Fruit fly (Drosophila melanogaster) whole organism, embryonic: Measurements from ENCODE around the gene Pbp45.

Experiments used
- Ada2b ChIP-seq: fragments of 200-800 bp; sonication (Bioruptor generic); IDR thresholded peaks from 2 replicates; pipeline ENCODE4 v1.3.6; 2022; ENCODE audit warnings: missing biosample characterization, missing genetic modification characterization
- C15 ChIP-seq: fragments of 200-800 bp; sonication (Bioruptor generic); IDR thresholded peaks from 3 replicates; pipeline ENCODE4 v1.3.6; 2022; ENCODE audit warnings: missing biosample characterization, missing genetic modification characterization
- CG10565 ChIP-seq: fragments of 200-800 bp; sonication (Bioruptor generic); optimal IDR thresholded peaks from 3 replicates; lab custom pipeline; 2016; ENCODE audit warnings: missing biosample characterization, mild to moderate bottlenecking, missing genetic modification characterization
- CG11093 ChIP-seq: fragments of 200-800 bp; sonication (Bioruptor generic); IDR thresholded peaks from 3 replicates; pipeline ENCODE4 v1.3.6; 2022; ENCODE audit warnings: missing biosample characterization, missing genetic modification characterization
- CG1233 ChIP-seq: fragments of 200-800 bp; sonication (Bioruptor generic); optimal IDR thresholded peaks from 4 replicates; lab custom pipeline; 2018; ENCODE audit warnings: missing biosample characterization, mild to moderate bottlenecking, missing genetic modification characterization
- CG13424 ChIP-seq: fragments of 200-800 bp; sonication (Bioruptor generic); optimal IDR thresholded peaks from 2 replicates; lab custom pipeline; 2019; ENCODE audit warnings: missing biosample characterization, mild to moderate bottlenecking, missing genetic modification characterization, moderate library complexity
- CG14050 ChIP-seq: fragments of 200-800 bp; sonication (Bioruptor generic); IDR thresholded peaks from 3 replicates; pipeline ENCODE4 v1.3.6; 2022; ENCODE audit warnings: missing biosample characterization, missing genetic modification characterization
- CG17829 ChIP-seq: fragments of 200-800 bp; optimal IDR thresholded peaks from 2 replicates; lab custom pipeline; 2019; ENCODE audit warnings: missing biosample characterization, mild to moderate bottlenecking, missing genetic modification characterization, moderate library complexity
- CG2129 ChIP-seq: fragments of 200-800 bp; sonication (Bioruptor generic); IDR thresholded peaks from 2 replicates; pipeline ENCODE4 v1.3.6; 2022; ENCODE audit warnings: missing biosample characterization, missing genetic modification characterization; ENCODE audit not compliant: partially characterized antibody
- CG2889 ChIP-seq: fragments of 200-800 bp; sonication (Bioruptor generic); IDR thresholded peaks from 3 replicates; pipeline ENCODE4 v1.3.6; 2022; ENCODE audit warnings: missing biosample characterization, missing genetic modification characterization
- CG3065 ChIP-seq: fragments of 200-800 bp; sonication (Bioruptor generic); optimal IDR thresholded peaks from 2 replicates; lab custom pipeline; 2016; ENCODE audit warnings: missing biosample characterization, missing genetic modification characterization
- CG31224 ChIP-seq: fragments of 200-800 bp; sonication (Bioruptor generic); IDR thresholded peaks from 2 replicates; pipeline ENCODE4 v1.3.6; 2022; ENCODE audit warnings: missing biosample characterization, missing genetic modification characterization
- CG31365 ChIP-seq: fragments of 200-800 bp; sonication (Bioruptor generic); optimal IDR thresholded peaks from 2 replicates; lab custom pipeline; 2018; ENCODE audit warnings: missing biosample characterization, mild to moderate bottlenecking, missing genetic modification characterization
- CG4424 ChIP-seq: fragments of 200-800 bp; sonication (Bioruptor generic); optimal IDR thresholded peaks from 3 replicates; lab custom pipeline; 2016; ENCODE audit warnings: missing biosample characterization, missing genetic modification characterization
- CG5245 ChIP-seq: fragments of 200-800 bp; sonication (Bioruptor generic); optimal IDR thresholded peaks from 3 replicates; lab custom pipeline; 2016; ENCODE audit warnings: missing biosample characterization, missing genetic modification characterization
- CG5953 ChIP-seq: fragments of 200-800 bp; sonication (Bioruptor generic); IDR thresholded peaks from 2 replicates; pipeline ENCODE4 v1.3.6; 2022; ENCODE audit warnings: missing biosample characterization, missing genetic modification characterization
- CG6175 ChIP-seq: fragments of 200-800 bp; sonication (Bioruptor generic); IDR thresholded peaks from 3 replicates; pipeline ENCODE4 v1.3.6; 2022; ENCODE audit warnings: missing biosample characterization, missing genetic modification characterization
- CG6254 ChIP-seq: fragments of 200-800 bp; sonication (Bioruptor generic); optimal IDR thresholded peaks from 3 replicates; lab custom pipeline; 2017; ENCODE audit warnings: mild to moderate bottlenecking, missing biosample characterization, missing genetic modification reagents, missing genetic modification characterization
- CG6272 ChIP-seq: fragments of 200-800 bp; sonication (Bioruptor generic); IDR thresholded peaks from 2 replicates; pipeline ENCODE4 v1.3.6; 2022; ENCODE audit warnings: missing biosample characterization, missing genetic modification characterization
- CG7987 ChIP-seq: fragments of 200-800 bp; sonication (Bioruptor generic); optimal IDR thresholded peaks from 2 replicates; lab custom pipeline; 2018; ENCODE audit warnings: missing biosample characterization, mild to moderate bottlenecking, missing genetic modification characterization, moderate library complexity
- CG8944 ChIP-seq: fragments of 200-800 bp; sonication (Bioruptor generic); optimal IDR thresholded peaks from 3 replicates; lab custom pipeline; 2016; ENCODE audit warnings: missing biosample characterization, missing genetic modification characterization
- CG9817 ChIP-seq: fragments of 200-800 bp; sonication (Bioruptor generic); optimal IDR thresholded peaks from 2 replicates; lab custom pipeline; 2018; ENCODE audit warnings: missing biosample characterization, mild to moderate bottlenecking, missing genetic modification characterization, moderate library complexity
- CG9876 ChIP-seq: fragments of 200-800 bp; sonication (Bioruptor generic); optimal IDR thresholded peaks from 2 replicates; lab custom pipeline; 2016; ENCODE audit warnings: missing biosample characterization, missing genetic modification characterization
- Camta ChIP-seq: fragments of 200-800 bp; sonication (Bioruptor generic); optimal IDR thresholded peaks from 2 replicates; lab custom pipeline; 2016; ENCODE audit warnings: missing biosample characterization, missing genetic modification characterization
- Deaf1 ChIP-seq: fragments of 200-800 bp; optimal IDR thresholded peaks from 3 replicates; lab custom pipeline; 2019; ENCODE audit warnings: missing biosample characterization, mild to moderate bottlenecking, missing genetic modification characterization, moderate library complexity
- Dfd ChIP-seq, 2 experiments: fragments of >200 bp; optimal IDR thresholded peaks; 2 replicates each; lab custom pipeline; 2017; ENCODE audit warnings: missing biosample characterization in 2 of 2, missing genetic modification characterization in 2 of 2
- Elba2 ChIP-seq: fragments of 200-800 bp; sonication (Bioruptor generic); optimal IDR thresholded peaks from 3 replicates; lab custom pipeline; 2016; ENCODE audit warnings: missing biosample characterization, missing genetic modification characterization
- Fer3 ChIP-seq: fragments of 200-800 bp; sonication (Bioruptor generic); optimal IDR thresholded peaks from 2 replicates; lab custom pipeline; 2018; ENCODE audit warnings: missing biosample characterization, mild to moderate bottlenecking, missing genetic modification characterization, moderate library complexity
- HHEX ChIP-seq: fragments of 200-800 bp; sonication (Bioruptor generic); optimal IDR thresholded peaks from 3 replicates; lab custom pipeline; 2017; ENCODE audit warnings: missing biosample characterization, mild to moderate bottlenecking, missing genetic modification characterization, missing genetic modification reagents
- HmgZ ChIP-seq: fragments of 200-800 bp; sonication (Bioruptor generic); optimal IDR thresholded peaks from 2 replicates; lab custom pipeline; 2018; ENCODE audit warnings: missing biosample characterization, mild to moderate bottlenecking, missing genetic modification characterization
- Hmx ChIP-seq: fragments of 200-800 bp; sonication (Bioruptor generic); optimal IDR thresholded peaks from 2 replicates; lab custom pipeline; 2016; ENCODE audit warnings: missing biosample characterization, missing genetic modification characterization
- Lhr ChIP-seq: fragments of 200-800 bp; sonication (Bioruptor generic); optimal IDR thresholded peaks from 3 replicates; lab custom pipeline; 2017; ENCODE audit warnings: mild to moderate bottlenecking, missing biosample characterization, missing genetic modification reagents, missing genetic modification characterization
- NC2β ChIP-seq: fragments of 200-800 bp; sonication (Bioruptor generic); optimal IDR thresholded peaks from 2 replicates; lab custom pipeline; 2016; ENCODE audit warnings: missing biosample characterization, missing genetic modification characterization
- Nf-YA ChIP-seq: fragments of 200-800 bp; sonication (Bioruptor generic); IDR thresholded peaks from 2 replicates; pipeline ENCODE4 v1.3.6; 2022; ENCODE audit warnings: missing biosample characterization, missing genetic modification characterization
- Nf-YC ChIP-seq: fragments of 200-800 bp; optimal IDR thresholded peaks from 3 replicates; lab custom pipeline; 2019; ENCODE audit warnings: missing biosample characterization, mild to moderate bottlenecking, missing genetic modification characterization, moderate library complexity
- amos ChIP-seq: fragments of 200-800 bp; sonication (Bioruptor generic); IDR thresholded peaks from 2 replicates; pipeline ENCODE4 v1.3.6; 2022; ENCODE audit warnings: missing biosample characterization, missing genetic modification characterization; ENCODE audit not compliant: partially characterized antibody
- chinmo ChIP-seq: fragments of 200-800 bp; sonication (Bioruptor generic); IDR thresholded peaks from 4 replicates; pipeline ENCODE4 v1.3.6; 2022; ENCODE audit warnings: missing biosample characterization, missing genetic modification characterization; ENCODE audit not compliant: partially characterized antibody
- danr ChIP-seq: fragments of 200-800 bp; sonication (Bioruptor generic); IDR thresholded peaks from 2 replicates; pipeline ENCODE4 v1.3.6; 2022; ENCODE audit warnings: missing biosample characterization, missing genetic modification characterization
- exex ChIP-seq: fragments of 200-800 bp; sonication (Bioruptor generic); optimal IDR thresholded peaks from 4 replicates; lab custom pipeline; 2018; ENCODE audit warnings: missing biosample characterization, mild to moderate bottlenecking, missing genetic modification characterization, moderate library complexity
- fu2 ChIP-seq: fragments of 200-800 bp; sonication (Bioruptor generic); optimal IDR thresholded peaks from 2 replicates; lab custom pipeline; 2016; ENCODE audit warnings: missing biosample characterization, missing genetic modification characterization
- gfzf ChIP-seq: fragments of 200-800 bp; sonication (Bioruptor generic); optimal IDR thresholded peaks from 2 replicates; lab custom pipeline; 2016; ENCODE audit warnings: missing biosample characterization, mild to moderate bottlenecking, missing genetic modification characterization, moderate library complexity
- lilli ChIP-seq: fragments of 200-800 bp; sonication (Bioruptor generic); optimal IDR thresholded peaks from 3 replicates; lab custom pipeline; 2016; ENCODE audit warnings: missing biosample characterization, missing genetic modification characterization
- odd ChIP-seq: fragments of 200-800 bp; sonication (Bioruptor generic); optimal IDR thresholded peaks from 2 replicates; lab custom pipeline; 2017; ENCODE audit warnings: missing biosample characterization, mild to moderate bottlenecking, missing genetic modification characterization
- otp ChIP-seq: fragments of 200-800 bp; sonication (Bioruptor generic); IDR thresholded peaks from 3 replicates; pipeline ENCODE4, ENCODE4 v1.3.6; 2022; ENCODE audit warnings: missing biosample characterization, missing genetic modification characterization
- pb ChIP-seq: fragments of 200-800 bp; sonication (Bioruptor generic); optimal IDR thresholded peaks from 3 replicates; lab custom pipeline; 2016; ENCODE audit warnings: missing biosample characterization, missing genetic modification characterization
- pnt ChIP-seq: fragments of 200-800 bp; sonication (Bioruptor generic); optimal IDR thresholded peaks from 3 replicates; lab custom pipeline; 2016; ENCODE audit warnings: missing biosample characterization, missing genetic modification characterization
- repo ChIP-seq: fragments of 200-800 bp; sonication (Bioruptor generic); optimal IDR thresholded peaks from 2 replicates; lab custom pipeline; 2016; ENCODE audit warnings: missing biosample characterization, missing genetic modification characterization
- shn ChIP-seq: fragments of 200-800 bp; sonication (Bioruptor generic); optimal IDR thresholded peaks from 3 replicates; lab custom pipeline; 2016; ENCODE audit warnings: missing biosample characterization, missing genetic modification characterization
- slou ChIP-seq: fragments of 200-800 bp; sonication (Bioruptor generic); optimal IDR thresholded peaks from 3 replicates; lab custom pipeline; 2016; ENCODE audit warnings: missing biosample characterization, missing genetic modification characterization
- tna ChIP-seq: fragments of 200-800 bp; sonication (Bioruptor generic); IDR thresholded peaks from 2 replicates; pipeline ENCODE4 v1.3.6; 2022; ENCODE audit warnings: missing biosample characterization, missing genetic modification characterization; ENCODE audit not compliant: partially characterized antibody
- trem ChIP-seq: fragments of 200-800 bp; optimal IDR thresholded peaks from 3 replicates; lab custom pipeline; 2019; ENCODE audit warnings: missing biosample characterization, mild to moderate bottlenecking, missing genetic modification characterization, moderate library complexity
- yki ChIP-seq: fragments of >200 bp; optimal IDR thresholded peaks from 3 replicates; lab custom pipeline; 2018

Gene Pbp45

DNA sequence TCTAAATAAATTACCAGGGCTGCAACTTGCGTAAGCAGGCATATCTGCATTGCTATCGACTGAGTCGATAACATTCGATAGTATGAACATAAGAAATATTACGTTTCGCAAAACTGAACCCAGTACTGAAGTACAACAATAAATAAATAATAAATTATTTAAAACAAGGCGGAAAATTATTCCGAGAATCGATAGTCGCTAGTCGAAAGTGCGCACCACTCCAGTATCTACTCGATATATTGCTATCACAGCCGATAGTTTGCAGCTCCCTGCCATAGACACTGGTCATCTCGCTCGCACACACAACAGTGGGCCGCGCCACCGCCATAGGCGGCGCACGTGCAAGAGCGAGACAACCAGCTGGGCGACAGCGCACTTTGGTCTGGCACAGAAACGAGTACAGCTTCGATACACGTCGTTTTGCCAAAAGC lies 45.9 kb downstream of the Pbp45 start, which contains the start of gene nsl1 (continued):
- TF ChIP-seq CG14050, result 0 out of 3 replicates have a peak, but pooled peaks have one; percentile 14
- TF ChIP-seq NC2β, result no peak
- TF ChIP-seq C15 (GFP tag; lab: Robert Waterston, UW), result 0 out of 3 replicates have a peak, but pooled peaks have one; percentile 7
- peak; percentile 19 for TF ChIP-seq Elba2 (GFP tag; lab: Kevin White, UChicago)
- no peak for TF ChIP-seq CG7987 (GFP tag; lab: Kevin White, UChicago)
- no peak for TF ChIP-seq otp (GFP tag; lab: Robert Waterston, UW)
- TF ChIP-seq gfzf (GFP tag; lab: Kevin White, UChicago), result peak; percentile 7
- TF ChIP-seq Camta (GFP tag; lab: Kevin White, UChicago), result no peak
- no peak for TF ChIP-seq Dfd (GFP tag; optimal IDR thresholded peaks at IDR 0.05; lab: Kevin White, UChicago)
- no peak for TF ChIP-seq CG9876 (GFP tag; lab: Kevin White, UChicago)
- no peak for TF ChIP-seq HHEX (GFP tag; lab: Kevin White, UChicago)
- peak; percentile 78 for TF ChIP-seq Nf-YC (tag; lab: Kevin White, UChicago)
- TF ChIP-seq exex (tag; lab: Kevin White, UChicago), result no peak
- TF ChIP-seq pnt (GFP tag; lab: Kevin White, UChicago), result no peak
- peak; percentile 76 for TF ChIP-seq CG17829
- no peak for TF ChIP-seq shn (GFP tag; lab: Kevin White, UChicago)
- no peak for TF ChIP-seq danr (GFP tag; lab: Robert Waterston, UW)
- peak; percentile 7 for TF ChIP-seq slou
- TF ChIP-seq CG5953, result no peak
- peak; percentile 2 for TF ChIP-seq CG13424 (tag; lab: Kevin White, UChicago)
- TF ChIP-seq CG4424 (GFP tag; lab: Kevin White, UChicago), result peak; percentile 46
- peak; percentile 13 for TF ChIP-seq CG9817 (tag; lab: Kevin White, UChicago)
- no peak for TF ChIP-seq CG10565 (GFP tag; lab: Kevin White, UChicago)
- TF ChIP-seq odd (GFP tag; lab: Kevin White, UChicago), result no peak
- TF ChIP-seq CG11093, result no peak
- no peak for TF ChIP-seq CG5245 (GFP tag; lab: Kevin White, UChicago)
- TF ChIP-seq amos, result peak; percentile 97
- TF ChIP-seq Lhr, result peak; percentile 58
- peak; percentile 11 for TF ChIP-seq CG1233 (GFP tag; lab: Kevin White, UChicago)
- TF ChIP-seq Hmx, result no peak
- TF ChIP-seq fu2 (GFP tag; lab: Kevin White, UChicago), result no peak
- no peak for TF ChIP-seq CG8944 (GFP tag; lab: Kevin White, UChicago)
- TF ChIP-seq CG31224, result no peak
- TF ChIP-seq Deaf1 (tag; lab: Kevin White, UChicago), result peak; percentile 78
- TF ChIP-seq CG2129 (GFP tag; lab: Robert Waterston, UW), result peak; percentile 95
- peak; percentile 88; the same call in 3 of the 4 replicates for TF ChIP-seq chinmo (GFP tag; lab: Robert Waterston, UW)
- TF ChIP-seq Nf-YA (GFP tag; lab: Robert Waterston, UW), result no peak
- TF ChIP-seq CG6272, result peak; percentile 63
- no peak for TF ChIP-seq pb (GFP tag; lab: Kevin White, UChicago)
- no peak for TF ChIP-seq CG6254 (GFP tag; lab: Kevin White, UChicago)
- peak; percentile 43 for TF ChIP-seq lilli (GFP tag; lab: Kevin White, UChicago)
- TF ChIP-seq HmgZ, result peak; percentile 61
- no peak for TF ChIP-seq repo (GFP tag; lab: Kevin White, UChicago)
- peak; percentile 96 for TF ChIP-seq trem (tag; lab: Kevin White, UChicago)
- no peak for TF ChIP-seq Ada2b (GFP tag; lab: Robert Waterston, UW)
- peak; percentile 16 for TF ChIP-seq CG3065 (GFP tag; lab: Kevin White, UChicago)
- no peak for TF ChIP-seq CG6175 (GFP tag; lab: Robert Waterston, UW)
- peak; percentile 94 for TF ChIP-seq tna
- no peak for TF ChIP-seq Fer3 (tag; lab: Kevin White, UChicago)
- TF ChIP-seq yki (lab: Kevin White, UChicago), result no peak
- no peak for TF ChIP-seq CG2889
- no peak for TF ChIP-seq CG31365 (tag; lab: Kevin White, UChicago)
